Worm (Caenorhabditis elegans): ENCODE measurements around the gene nas-23.

Gene nas-23

DNA sequence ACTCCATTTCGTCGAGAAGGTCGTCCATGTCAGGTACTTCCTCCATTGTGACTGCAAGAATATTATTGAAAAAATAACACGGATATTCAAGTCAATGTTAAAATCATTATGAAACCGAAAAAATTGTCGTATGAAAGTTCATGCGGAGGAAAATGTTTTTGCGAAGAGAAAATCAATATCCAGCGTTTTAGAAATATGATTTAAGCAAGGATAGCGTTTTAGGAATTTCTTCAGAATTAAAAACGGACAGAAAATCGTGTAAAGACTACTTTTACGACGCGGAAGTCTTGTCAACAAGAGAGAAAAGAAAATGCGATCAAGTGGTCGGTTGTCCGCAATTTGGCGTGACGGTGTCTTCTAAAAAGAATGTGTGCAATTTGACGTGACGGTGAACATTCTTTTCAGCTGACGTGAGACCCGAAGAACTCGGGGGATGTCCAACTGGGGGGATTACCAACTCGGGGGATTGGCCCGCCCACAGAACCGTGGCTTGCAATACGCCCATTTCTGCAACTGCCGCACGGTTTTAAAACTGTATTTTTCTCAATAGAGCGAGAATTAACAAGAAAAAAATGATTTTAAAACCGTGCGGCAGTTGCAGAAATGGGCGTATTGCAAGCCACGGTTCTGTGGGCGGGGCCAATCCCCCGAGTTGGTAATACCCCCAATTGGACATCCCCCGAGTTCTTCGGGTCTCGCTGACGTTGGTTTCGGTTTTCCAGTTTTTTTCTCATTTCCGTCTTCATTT lies 14.8 kb downstream of the nas-23 start, which contains the start of the genes aka-1 and ubc-6 (continued):
- peak; percentile 80 for TF ChIP-seq lin-15B (tag; optimal IDR thresholded peaks at IDR 0.05)
- no peak for TF ChIP-seq nhr-28 (tag; optimal IDR thresholded peaks at IDR 0.05)
- TF ChIP-seq pqm-1 (tag; optimal IDR thresholded peaks at IDR 0.05), result peak; percentile 13
- TF ChIP-seq nhr-23 (tag; optimal IDR thresholded peaks at IDR 0.05), result peak; percentile 79
- no peak for TF ChIP-seq ZK546.5 (tag; optimal IDR thresholded peaks at IDR 0.05)
- no peak for TF ChIP-seq ama-1 (optimal IDR thresholded peaks at IDR 0.05)
- peak; percentile 79 for TF ChIP-seq ceh-28 (tag; optimal IDR thresholded peaks at IDR 0.05)
- no peak for TF ChIP-seq fkh-10 (GFP tag; optimal IDR thresholded peaks at IDR 0.05)
- no peak for TF ChIP-seq skn-1 (tag; optimal IDR thresholded peaks at IDR 0.05)
- TF ChIP-seq elt-1 (tag; optimal IDR thresholded peaks at IDR 0.05), result no peak
- TF ChIP-seq nhr-237 (tag; optimal IDR thresholded peaks at IDR 0.05), result no peak
- no peak for TF ChIP-seq unc-39 (tag; optimal IDR thresholded peaks at IDR 0.05)
- no peak for TF ChIP-seq daf-12 (tag; optimal IDR thresholded peaks at IDR 0.05)
- TF ChIP-seq egl-27 (tag; optimal IDR thresholded peaks at IDR 0.05), result no peak
- TF ChIP-seq nhr-77 (tag; optimal IDR thresholded peaks at IDR 0.05), result no peak
- no peak for TF ChIP-seq nhr-67 (tag; optimal IDR thresholded peaks at IDR 0.05)
- no peak for TF ChIP-seq ztf-11 (tag; optimal IDR thresholded peaks at IDR 0.05)
- TF ChIP-seq hmg-11 (tag; optimal IDR thresholded peaks at IDR 0.05), result peak; percentile 85
- no peak for TF ChIP-seq eor-1 (tag; optimal IDR thresholded peaks at IDR 0.05)
- TF ChIP-seq pha-4 (tag; optimal IDR thresholded peaks at IDR 0.05), result peak; percentile 81
- TF ChIP-seq nhr-11 (tag; optimal IDR thresholded peaks at IDR 0.05), result peak; percentile 4
- peak; percentile 67 for TF ChIP-seq nhr-43 (tag; optimal IDR thresholded peaks at IDR 0.05; ENCODE audit: poor library complexity, severe bottlenecking)
- no peak for TF ChIP-seq ceh-9 (tag; optimal IDR thresholded peaks at IDR 0.05)
- peak; percentile 81 for TF ChIP-seq nhr-25 (tag; optimal IDR thresholded peaks at IDR 0.05)
- peak; percentile 82 for TF ChIP-seq tbx-2 (tag; optimal IDR thresholded peaks at IDR 0.05)
- TF ChIP-seq lsy-12 (tag; optimal IDR thresholded peaks at IDR 0.05), result peak; percentile 83

DNA sequence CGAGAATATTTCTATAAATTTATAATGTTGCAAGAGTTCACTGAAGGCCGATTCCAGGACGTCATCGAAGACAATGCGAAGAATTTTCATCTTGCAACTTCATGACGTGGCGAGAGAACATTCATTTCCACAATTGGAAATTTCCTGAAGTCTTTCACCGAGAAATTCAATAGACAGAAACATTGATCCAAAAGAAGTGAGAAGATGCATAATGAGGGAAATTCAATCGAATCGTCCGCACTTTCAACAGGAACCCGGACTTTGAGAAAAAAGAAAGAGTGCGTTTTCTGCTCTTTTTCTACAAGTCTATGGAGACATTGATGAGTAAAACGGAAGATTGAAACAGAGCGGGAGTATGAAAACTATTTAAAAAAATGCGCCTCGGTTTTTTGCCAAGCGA lies 24.2 kb downstream of the nas-23 start:
- no peak for TF ChIP-seq pqm-1 (tag; optimal IDR thresholded peaks at IDR 0.05)
- peak; percentile 98 for TF ChIP-seq fkh-10 (GFP tag; optimal IDR thresholded peaks at IDR 0.05)

DNA sequence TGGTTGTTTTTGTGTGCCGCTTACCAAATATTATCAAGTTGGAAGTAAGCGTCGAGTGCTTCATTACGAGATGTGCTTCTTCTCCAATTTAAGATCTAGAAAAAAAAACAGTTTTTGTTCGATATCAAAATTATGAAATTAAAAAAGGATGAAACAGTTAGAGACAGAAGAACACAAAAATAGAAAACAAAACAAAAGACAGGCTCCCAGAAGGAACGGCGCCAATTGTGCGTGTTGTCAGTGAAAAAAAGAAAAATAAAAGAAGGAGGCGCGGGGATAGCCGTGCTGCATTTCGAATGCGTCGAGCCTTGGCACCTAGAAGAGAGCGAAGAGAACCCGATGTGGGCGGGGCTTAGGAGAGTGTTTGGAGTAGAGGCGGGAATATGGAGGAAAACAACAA lies 28.0 kb downstream of the nas-23 start, which contains the start of gene sro-1:
sro-1 (minus strand) TSS at position 101 of the 400 bp plus-strand sequence.
- no peak for TF ChIP-seq nfya-1 (tag; optimal IDR thresholded peaks at IDR 0.05; ENCODE audit: insufficient read depth)

DNA sequence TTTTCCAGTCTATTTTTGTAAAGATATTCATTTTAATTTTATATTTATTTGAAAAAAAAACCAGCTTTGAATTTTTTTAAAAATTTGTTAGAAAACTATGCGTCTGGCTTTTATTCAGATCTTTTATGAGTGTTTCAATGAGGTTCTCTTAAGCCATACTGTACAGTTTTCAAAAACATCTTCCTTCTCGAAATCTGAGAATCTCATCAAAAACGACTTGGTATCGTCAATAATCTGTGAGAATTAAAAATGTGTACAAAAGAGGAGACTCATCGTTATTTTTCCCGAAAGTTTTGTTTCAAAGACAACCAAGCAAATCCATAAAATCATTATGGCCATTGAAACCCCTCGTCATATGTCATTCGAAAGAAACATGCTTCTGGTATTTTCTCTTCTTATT lies 34.3 kb downstream of the nas-23 start, which contains the start of gene D1022.2:
D1022.2 (plus strand) TSS at position 301 of the 400 bp plus-strand sequence.
- no peak for TF ChIP-seq ZK546.5 (tag; optimal IDR thresholded peaks at IDR 0.05)
- no peak for TF ChIP-seq fos-1 (tag; optimal IDR thresholded peaks at IDR 0.05)

DNA sequence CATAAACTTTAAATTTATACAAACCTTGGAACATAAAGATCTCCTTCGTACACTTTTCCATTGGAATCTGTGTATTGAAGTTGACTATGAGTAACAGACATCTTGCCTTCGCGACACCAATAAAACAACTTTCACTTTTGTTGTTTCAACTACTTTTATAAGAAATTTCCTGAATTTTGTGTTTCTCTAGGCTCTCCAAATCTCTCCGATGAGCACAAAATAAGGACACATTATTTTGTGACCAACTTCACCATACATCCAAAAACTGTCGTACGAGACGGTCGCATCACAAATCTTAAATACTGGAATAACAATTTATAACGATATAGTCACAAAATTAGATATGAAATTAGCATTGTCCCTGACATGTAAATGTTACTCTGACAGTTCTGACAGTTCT lies 34.8 kb downstream of the nas-23 start, which contains the start of gene D1022.5:
D1022.5 (minus strand) TSS at position 101 of the 400 bp plus-strand sequence.
- TF ChIP-seq nfya-1 (tag; optimal IDR thresholded peaks at IDR 0.05; ENCODE audit: insufficient read depth) (no peak), mdl-1 (tag; optimal IDR thresholded peaks at IDR 0.05) (no peak)

DNA sequence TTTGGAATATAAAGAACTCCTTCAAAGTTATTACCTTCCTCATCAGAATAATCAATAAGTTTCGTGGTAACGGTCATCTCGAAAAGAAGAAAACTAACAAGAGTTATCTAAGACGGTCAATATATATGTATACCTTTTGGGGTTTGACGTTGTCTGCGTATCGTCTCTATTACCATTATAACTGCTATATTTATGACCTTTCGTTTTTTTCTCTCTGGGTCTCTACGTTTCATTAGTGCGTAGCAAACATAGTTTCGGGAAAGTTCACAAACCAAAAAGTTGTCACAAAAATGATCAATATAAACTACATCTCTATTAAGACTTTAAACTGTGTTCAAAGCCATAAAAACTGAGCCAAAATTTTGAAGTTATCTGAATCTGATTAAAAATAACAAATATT lies 36.3 kb downstream of the nas-23 start, which contains the start of gene D1022.4:
D1022.4 (minus strand) TSS at position 83 of the 400 bp plus-strand sequence.
- no peak for TF ChIP-seq skn-1 (tag; optimal IDR thresholded peaks at IDR 0.05)
- TF ChIP-seq nhr-12 (tag; optimal IDR thresholded peaks at IDR 0.05), result no peak
- TF ChIP-seq ztf-4 (tag; optimal IDR thresholded peaks at IDR 0.05), result no peak
- TF ChIP-seq pha-4 (tag; optimal IDR thresholded peaks at IDR 0.05), result peak; percentile 70
- peak; percentile 4 for TF ChIP-seq pqm-1 (tag; optimal IDR thresholded peaks at IDR 0.05)
- TF ChIP-seq unc-62 (GFP tag; optimal IDR thresholded peaks at IDR 0.05), result no peak
- TF ChIP-seq fos-1 (tag; optimal IDR thresholded peaks at IDR 0.05), result no peak
- TF ChIP-seq elt-2 (tag; optimal IDR thresholded peaks at IDR 0.05), result peak; percentile 42
- TF ChIP-seq elt-3 (tag; optimal IDR thresholded peaks at IDR 0.05), result no peak
- TF ChIP-seq ama-1 (optimal IDR thresholded peaks at IDR 0.05), result no peak
- TF ChIP-seq ceh-28 (tag; optimal IDR thresholded peaks at IDR 0.05), result peak; percentile 22
- no peak for TF ChIP-seq unc-39 (tag; optimal IDR thresholded peaks at IDR 0.05)
- TF ChIP-seq nhr-43 (tag; optimal IDR thresholded peaks at IDR 0.05; ENCODE audit: poor library complexity, severe bottlenecking), result no peak
- TF ChIP-seq fkh-10 (GFP tag; optimal IDR thresholded peaks at IDR 0.05), result no peak
- TF ChIP-seq ceh-82 (tag; optimal IDR thresholded peaks at IDR 0.05), result no peak
- TF ChIP-seq jun-1 (tag; optimal IDR thresholded peaks at IDR 0.05), result no peak
- TF ChIP-seq lsy-12 (tag; optimal IDR thresholded peaks at IDR 0.05), result no peak
- no peak for TF ChIP-seq ceh-9 (tag; optimal IDR thresholded peaks at IDR 0.05)
- peak; percentile 13 for TF ChIP-seq nhr-23 (tag; optimal IDR thresholded peaks at IDR 0.05)
- no peak for TF ChIP-seq nhr-76 (tag; optimal IDR thresholded peaks at IDR 0.05)
- TF ChIP-seq hmg-11 (tag; optimal IDR thresholded peaks at IDR 0.05), result no peak
- no peak for TF ChIP-seq mml-1 (tag; optimal IDR thresholded peaks at IDR 0.05)
- TF ChIP-seq egl-27 (tag; optimal IDR thresholded peaks at IDR 0.05), result no peak
- no peak for TF ChIP-seq ceh-16 (tag; optimal IDR thresholded peaks at IDR 0.05)
- no peak for TF ChIP-seq elt-1 (tag; optimal IDR thresholded peaks at IDR 0.05)
- TF ChIP-seq nhr-11 (tag; optimal IDR thresholded peaks at IDR 0.05), result no peak

Data from whole organism, L3 larva.